Worm (Caenorhabditis elegans) whole organism, midembryonic: Measurements from ENCODE around the gene clc-6.

Experiments used
- T22C8.4 ChIP-seq: fragments of 200-800 bp; sonication (Bioruptor generic); IDR thresholded peaks from 2 replicates; pipeline ENCODE4 v1.3.6; 2022; ENCODE audit warnings: missing genetic modification characterization, missing compliant biosample characterization
- cog-1 ChIP-seq: sonication (generic microtip); optimal IDR thresholded peaks from 2 replicates; lab custom pipeline; 2016; ENCODE audit warnings: missing genetic modification characterization, missing compliant biosample characterization
- flt-1 ChIP-seq: fragments of 200-800 bp; sonication (Bioruptor generic); IDR thresholded peaks from 2 replicates; pipeline ENCODE4 v1.3.6; 2022; ENCODE audit warnings: missing genetic modification characterization, missing compliant biosample characterization
- klf-2 ChIP-seq: fragments of 200-800 bp; sonication (Bioruptor generic); conservative IDR thresholded peaks from 2 replicates; pipeline ENCODE4 v1.3.6; 2022; ENCODE audit warnings: missing genetic modification reagents, missing genetic modification characterization, missing compliant biosample characterization
- med-1 ChIP-seq: sonication (generic microtip); optimal IDR thresholded peaks from 2 replicates; lab custom pipeline; 2017; ENCODE audit warnings: missing genetic modification characterization, mild to moderate bottlenecking, missing compliant biosample characterization, antibody characterized with exemption, missing genetic modification reagents; ENCODE audit not compliant: insufficient read depth
- ref-1 ChIP-seq: fragments of 200-800 bp; sonication (Bioruptor generic); conservative IDR thresholded peaks from 2 replicates; pipeline ENCODE4 v1.3.6; 2022; ENCODE audit warnings: missing genetic modification reagents, missing genetic modification characterization, missing compliant biosample characterization
- tab-1 ChIP-seq: fragments of 200-800 bp; sonication (Bioruptor generic); IDR thresholded peaks from 2 replicates; pipeline ENCODE4 v1.3.6; 2022; ENCODE audit warnings: missing genetic modification characterization, missing compliant biosample characterization
- ztf-23 ChIP-seq: fragments of 200-800 bp; sonication (Bioruptor generic); IDR thresholded peaks from 2 replicates; pipeline ENCODE4 v1.3.6; 2022; ENCODE audit warnings: missing genetic modification reagents, missing genetic modification characterization, missing compliant biosample characterization
- ztf-29 ChIP-seq: fragments of 200-800 bp; sonication (Bioruptor generic); IDR thresholded peaks from 2 replicates; pipeline ENCODE4 v1.3.6; 2022; ENCODE audit warnings: missing genetic modification reagents, missing genetic modification characterization, missing compliant biosample characterization

The clc-6 gene

DNA sequence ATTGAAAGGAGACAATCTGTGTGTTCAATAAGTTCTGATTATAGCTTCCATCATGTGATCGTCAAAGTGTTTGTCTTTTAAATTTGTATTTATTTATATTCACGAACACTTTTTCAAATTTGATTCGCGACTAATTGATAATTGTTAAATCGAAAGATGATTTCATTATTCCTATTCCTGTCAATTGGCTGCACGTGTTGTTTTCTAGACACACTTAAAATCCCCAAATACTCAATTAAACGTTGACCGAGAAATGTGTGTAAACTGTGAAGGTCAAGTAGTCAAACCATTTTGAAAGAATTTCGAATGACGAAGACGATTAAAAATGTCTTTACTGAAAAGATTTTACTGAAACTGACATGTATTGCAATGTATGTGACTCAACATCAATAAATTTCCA lies 15.1 kb downstream of the clc-6 start:
- TF ChIP-seq klf-2 = no peak

DNA sequence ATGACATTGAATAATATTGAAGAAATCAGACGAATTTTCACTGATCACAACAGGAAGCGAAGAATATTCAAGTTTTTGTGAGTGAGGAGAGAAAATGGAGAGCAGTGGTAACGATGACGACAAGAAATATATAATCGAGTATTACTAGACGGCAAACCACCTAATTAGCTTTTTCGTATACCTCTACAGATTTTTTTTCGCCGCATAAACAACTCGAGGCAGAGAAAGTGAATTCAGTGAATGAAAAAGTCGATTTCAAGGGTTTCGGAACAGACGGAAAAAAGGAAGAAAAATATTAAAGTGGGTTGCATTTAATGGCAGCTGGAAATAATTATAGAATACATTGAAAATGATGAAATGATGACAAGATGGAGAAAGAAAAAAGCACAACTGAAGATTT lies 18.4 kb downstream of the clc-6 start, which contains the start of gene gpa-1:
TSS of gene gpa-1 (minus strand) at position 101 of the 400 bp plus-strand sequence.
- TF ChIP-seq ztf-23 (GFP tag; lab: Robert Waterston, UW) (no peak), klf-2 (no peak), ztf-29 (no peak), tab-1 (GFP tag; lab: Robert Waterston, UW) (no peak), cog-1 (tag; lab: Kevin White, UChicago) (no peak), T22C8.4 (GFP tag; lab: Robert Waterston, UW) (no peak), ref-1 (GFP tag; lab: Robert Waterston, UW) (no peak), med-1 (GFP tag; lab: Kevin White, UChicago) (no peak), flt-1 (GFP tag; lab: Robert Waterston, UW) (no peak)

- no peak for TF ChIP-seq klf-2
- no peak for TF ChIP-seq ref-1 (GFP tag; lab: Robert Waterston, UW)
- no peak for TF ChIP-seq tab-1 (GFP tag; lab: Robert Waterston, UW)
- TF ChIP-seq ztf-29 = no peak
- TF ChIP-seq cog-1 (tag; lab: Kevin White, UChicago) = no peak
- TF ChIP-seq ztf-23 (GFP tag; lab: Robert Waterston, UW) = no peak
These were observed 21.3 kb downstream of the clc-6 start for ce11 chrV:11174663-11175062.

ce11 chrV:11172667-11173066 lies 23.3 kb downstream of the clc-6 start:
- no peak for TF ChIP-seq cog-1 (tag; lab: Kevin White, UChicago)
- no peak for TF ChIP-seq med-1 (GFP tag; lab: Kevin White, UChicago)
- TF ChIP-seq ztf-23 (GFP tag; lab: Robert Waterston, UW) = no peak
- TF ChIP-seq ztf-29 = no peak
- no peak for TF ChIP-seq T22C8.4 (GFP tag; lab: Robert Waterston, UW)
- TF ChIP-seq flt-1 (GFP tag; lab: Robert Waterston, UW) = no peak
- no peak for TF ChIP-seq tab-1 (GFP tag; lab: Robert Waterston, UW)

- no peak for TF ChIP-seq flt-1 (GFP tag; lab: Robert Waterston, UW)
- no peak for TF ChIP-seq ztf-23 (GFP tag; lab: Robert Waterston, UW)
- TF ChIP-seq ref-1 (GFP tag; lab: Robert Waterston, UW) = no peak
- no peak for TF ChIP-seq klf-2
- no peak for TF ChIP-seq cog-1 (tag; lab: Kevin White, UChicago)
- no peak for TF ChIP-seq med-1 (GFP tag; lab: Kevin White, UChicago)
- no peak for TF ChIP-seq T22C8.4 (GFP tag; lab: Robert Waterston, UW)
- no peak for TF ChIP-seq ztf-29
- TF ChIP-seq tab-1 (GFP tag; lab: Robert Waterston, UW) = no peak
These were observed 24.1 kb downstream of the clc-6 start, which contains the start of gene T19C4.5 for ce11 chrV:11171906-11172305. Gene T19C4.5, plus strand, starts transcription at chrV:11172213.

DNA sequence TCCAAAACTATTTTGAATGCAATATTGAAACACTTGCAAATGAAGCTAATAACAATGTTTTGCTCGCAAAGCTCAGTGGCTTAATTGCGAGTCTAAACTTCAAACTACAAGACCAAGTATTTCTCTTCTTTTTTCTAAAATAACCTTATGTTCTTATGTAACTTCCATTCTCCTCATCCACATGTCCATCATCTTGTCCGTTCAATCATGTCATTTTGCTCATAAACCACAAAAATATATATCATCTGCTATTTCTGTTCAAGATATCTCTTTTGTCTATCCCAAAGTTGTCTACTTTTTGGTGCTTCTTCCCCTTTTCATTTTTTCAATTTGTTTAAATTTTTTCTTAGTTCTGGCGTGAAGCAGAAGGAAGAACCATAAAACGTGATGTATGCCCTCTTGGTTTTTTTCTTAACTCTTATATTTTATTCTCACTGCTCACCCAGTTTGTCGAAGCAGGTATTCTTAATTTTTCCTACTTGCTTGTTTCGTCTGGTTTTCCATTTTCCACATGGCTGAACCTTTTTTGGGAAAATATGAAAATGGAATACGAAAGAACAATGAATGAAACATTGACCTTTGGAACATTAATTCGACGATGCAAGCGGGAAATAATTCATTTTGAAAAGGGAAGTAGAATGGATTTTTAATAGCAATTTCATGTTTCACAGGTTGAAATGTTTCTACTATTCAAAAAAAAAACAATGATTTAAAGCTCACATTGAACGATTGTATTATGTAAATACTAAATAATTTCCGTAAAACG lies 25.3 kb downstream of the clc-6 start:
- TF ChIP-seq T22C8.4 (GFP tag; lab: Robert Waterston, UW) (no peak), ztf-29 (no peak), ref-1 (GFP tag; lab: Robert Waterston, UW) (no peak), ztf-23 (GFP tag; lab: Robert Waterston, UW) (no peak), tab-1 (GFP tag; lab: Robert Waterston, UW) (no peak), med-1 (GFP tag; lab: Kevin White, UChicago) (no peak), flt-1 (GFP tag; lab: Robert Waterston, UW) (no peak), cog-1 (tag; lab: Kevin White, UChicago) (no peak), klf-2 (no peak)

DNA sequence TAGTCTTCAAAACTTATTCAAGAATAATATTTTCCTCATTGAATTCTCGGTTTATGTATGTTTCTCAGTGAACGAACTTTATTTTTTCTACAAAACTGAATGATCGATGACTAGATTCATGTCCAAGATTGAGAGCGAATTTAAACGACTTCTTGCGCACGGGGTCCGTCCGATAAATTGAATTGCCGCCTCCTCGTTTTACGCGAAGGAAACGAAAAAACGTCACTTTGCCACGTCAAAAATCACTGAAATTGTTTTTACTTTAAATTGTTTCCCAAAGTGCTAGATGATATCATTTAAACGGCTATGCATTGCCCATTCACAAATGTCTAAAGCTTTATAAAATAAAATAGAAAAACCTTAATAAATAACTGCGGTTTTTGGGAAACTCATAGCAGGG lies 28.3 kb downstream of the clc-6 start:
- TF ChIP-seq cog-1 (tag; lab: Kevin White, UChicago) = no peak
- TF ChIP-seq tab-1 (GFP tag; lab: Robert Waterston, UW) = no peak
- no peak for TF ChIP-seq ztf-23 (GFP tag; lab: Robert Waterston, UW)
- no peak for TF ChIP-seq klf-2
- no peak for TF ChIP-seq T22C8.4 (GFP tag; lab: Robert Waterston, UW)
- no peak for TF ChIP-seq med-1 (GFP tag; lab: Kevin White, UChicago)

ce11 chrV:11164475-11164874 lies 31.5 kb downstream of the clc-6 start, which contains the start of gene srg-40:
Gene srg-40, minus strand, starts transcription at chrV:11164575.
- no peak for TF ChIP-seq ztf-29
- no peak for TF ChIP-seq cog-1 (tag; lab: Kevin White, UChicago)
- TF ChIP-seq flt-1 (GFP tag; lab: Robert Waterston, UW) = no peak
- no peak for TF ChIP-seq tab-1 (GFP tag; lab: Robert Waterston, UW)
- no peak for TF ChIP-seq med-1 (GFP tag; lab: Kevin White, UChicago)
- no peak for TF ChIP-seq ztf-23 (GFP tag; lab: Robert Waterston, UW)
- no peak for TF ChIP-seq ref-1 (GFP tag; lab: Robert Waterston, UW)
- TF ChIP-seq T22C8.4 (GFP tag; lab: Robert Waterston, UW) = no peak
- no peak for TF ChIP-seq klf-2

ce11 chrV:11161791-11162190 lies 34.2 kb downstream of the clc-6 start, which contains the start of gene srg-41:
Gene srg-41, minus strand, starts transcription at chrV:11161891.
- no peak for TF ChIP-seq cog-1 (tag; lab: Kevin White, UChicago)

ce11 chrV:11157947-11158346 lies 38.1 kb downstream of the clc-6 start, which contains the start of gene srg-42:
Gene srg-42, minus strand, starts transcription at chrV:11158047.
- no peak for TF ChIP-seq med-1 (GFP tag; lab: Kevin White, UChicago)
- TF ChIP-seq ztf-29 = no peak
- TF ChIP-seq klf-2 = no peak
- no peak for TF ChIP-seq tab-1 (GFP tag; lab: Robert Waterston, UW)
- TF ChIP-seq ztf-23 (GFP tag; lab: Robert Waterston, UW) = no peak
- no peak for TF ChIP-seq T22C8.4 (GFP tag; lab: Robert Waterston, UW)
- TF ChIP-seq ref-1 (GFP tag; lab: Robert Waterston, UW) = no peak
- no peak for TF ChIP-seq cog-1 (tag; lab: Kevin White, UChicago)
- TF ChIP-seq flt-1 (GFP tag; lab: Robert Waterston, UW) = no peak
